Worm (Caenorhabditis elegans) whole organism, young adult: ENCODE data around the gene zip-10.

Source experiments
- B0035.1 ChIP-seq: sonication (generic microtip); optimal IDR thresholded peaks from 2 replicates; lab custom pipeline; 2016; ENCODE audit warnings: missing genetic modification characterization, mild to moderate bottlenecking, missing compliant biosample characterization, missing genotype, missing genetic modification reagents
- B0336.3 ChIP-seq: fragments of 200-800 bp; sonication (Bioruptor generic); IDR thresholded peaks from 2 replicates; pipeline ENCODE4 v1.3.6; 2022; ENCODE audit warnings: missing genetic modification characterization, missing compliant biosample characterization
- C06A6.2 ChIP-seq: fragments of 200-800 bp; sonication (Bioruptor generic); conservative IDR thresholded peaks from 2 replicates; pipeline ENCODE4 v1.3.6; 2022; ENCODE audit warnings: missing genetic modification characterization, missing compliant biosample characterization
- D2030.7 ChIP-seq: fragments of 200-800 bp; sonication (Bioruptor generic); IDR thresholded peaks from 2 replicates; pipeline ENCODE4 v1.3.6; 2022; ENCODE audit warnings: missing genetic modification reagents, missing genetic modification characterization, missing compliant biosample characterization
- F57A8.1 ChIP-seq: fragments of 200-800 bp; sonication (Bioruptor generic); optimal IDR thresholded peaks from 2 replicates; lab custom pipeline; 2018; ENCODE audit warnings: mild to moderate bottlenecking, missing genetic modification characterization, moderate library complexity, missing compliant biosample characterization
- K11D2.4 ChIP-seq: fragments of 200-800 bp; sonication (Bioruptor generic); IDR thresholded peaks from 2 replicates; pipeline ENCODE4 v1.3.6; 2022; ENCODE audit warnings: missing genetic modification reagents, missing genetic modification characterization, missing compliant biosample characterization
- T07F8.4 ChIP-seq: sonication (generic microtip); optimal IDR thresholded peaks from 2 replicates; lab custom pipeline; 2016; ENCODE audit warnings: mild to moderate bottlenecking, missing genetic modification characterization, moderate library complexity, missing compliant biosample characterization
- T26A5.8 ChIP-seq: sonication (generic microtip); optimal IDR thresholded peaks from 2 replicates; lab custom pipeline; 2016; ENCODE audit warnings: missing genetic modification characterization, missing compliant biosample characterization
- Y53F4B.3 ChIP-seq: fragments of 200-800 bp; sonication (Bioruptor generic); IDR thresholded peaks from 2 replicates; pipeline ENCODE4 v1.3.6; 2022; ENCODE audit warnings: missing genetic modification reagents, missing genetic modification characterization, missing compliant biosample characterization
- Y95B8A.8 ChIP-seq: fragments of 200-800 bp; sonication (Bioruptor generic); IDR thresholded peaks from 2 replicates; pipeline ENCODE4 v1.3.6; 2022; ENCODE audit warnings: missing genetic modification reagents, missing genetic modification characterization, missing compliant biosample characterization
- akir-1 ChIP-seq: fragments of 200-800 bp; sonication (Bioruptor generic); optimal IDR thresholded peaks from 2 replicates; lab custom pipeline; 2018; ENCODE audit warnings: mild to moderate bottlenecking, missing genetic modification characterization, moderate library complexity, missing compliant biosample characterization
- ama-1 ChIP-seq, 3 experiments: fragments of 150-350 bp in 1 of 3; sonication (generic microtip) in 2 of 3; optimal IDR thresholded peaks; 2 replicates each; lab custom pipeline; 2014 to 2018; ENCODE audit warnings: missing biosample characterization in 2 of 3, missing genetic modification characterization in 2 of 3, missing genetic modification reagents in 2 of 3
- aptf-2 ChIP-seq: fragments of 200-800 bp; sonication (Bioruptor generic); conservative IDR thresholded peaks from 2 replicates; pipeline ENCODE4 v1.3.6; 2022; ENCODE audit warnings: missing genetic modification reagents, missing genetic modification characterization, missing compliant biosample characterization
- atf-7 ChIP-seq: sonication (generic microtip); optimal IDR thresholded peaks from 2 replicates; lab custom pipeline; 2017; ENCODE audit warnings: mild to moderate bottlenecking, missing genetic modification characterization, missing compliant biosample characterization
- attf-3 ChIP-seq: fragments of 200-800 bp; sonication (Bioruptor generic); conservative IDR thresholded peaks from 2 replicates; pipeline ENCODE4 v1.3.6; 2022; ENCODE audit warnings: missing genetic modification reagents, missing genetic modification characterization, missing compliant biosample characterization
- attf-5 ChIP-seq: fragments of 200-800 bp; sonication (Bioruptor generic); optimal IDR thresholded peaks from 2 replicates; lab custom pipeline; 2018; ENCODE audit warnings: mild to moderate bottlenecking, missing genetic modification characterization, missing compliant biosample characterization
- bed-1 ChIP-seq: fragments of 200-800 bp; sonication (Bioruptor generic); IDR thresholded peaks from 2 replicates; pipeline ENCODE4 v1.3.6; 2022; ENCODE audit warnings: missing genetic modification reagents, missing genetic modification characterization, missing compliant biosample characterization
- cebp-1 ChIP-seq, 2 experiments: fragments of 200-800 bp in 1 of 2; sonication (Bioruptor generic) in 1 of 2; sonication (generic microtip) in 1 of 2; IDR thresholded peaks in 1 of 2; optimal IDR thresholded peaks in 1 of 2; 2 replicates each; pipeline versions ENCODE4 v1.3.6 to Lab custom; 2017 to 2022; ENCODE audit warnings: missing compliant biosample characterization in 2 of 2, missing genetic modification characterization in 2 of 2, mild to moderate bottlenecking in 1 of 2, missing genetic modification reagents in 1 of 2, moderate library complexity in 1 of 2
- ceh-100 ChIP-seq: fragments of 200-800 bp; sonication (Bioruptor generic); IDR thresholded peaks from 2 replicates; pipeline ENCODE4 v1.3.6; 2022; ENCODE audit warnings: missing genetic modification reagents, missing genetic modification characterization, missing compliant biosample characterization
- ceh-79 ChIP-seq: sonication (generic microtip); optimal IDR thresholded peaks from 2 replicates; lab custom pipeline; 2017; ENCODE audit warnings: mild to moderate bottlenecking, missing genetic modification characterization, missing compliant biosample characterization
- dox-1 ChIP-seq: fragments of 200-800 bp; sonication (Bioruptor generic); IDR thresholded peaks from 2 replicates; pipeline ENCODE4 v1.3.6; 2022; ENCODE audit warnings: missing genetic modification reagents, missing genetic modification characterization, missing compliant biosample characterization
- egl-18 ChIP-seq: fragments of 200-800 bp; sonication (Bioruptor generic); IDR thresholded peaks from 2 replicates; pipeline ENCODE4 v1.3.6; 2022; ENCODE audit warnings: missing genetic modification reagents, missing genetic modification characterization, missing compliant biosample characterization
- egl-44 ChIP-seq: fragments of 200-800 bp; sonication (Bioruptor generic); IDR thresholded peaks from 2 replicates; pipeline ENCODE4 v1.3.6; 2022; ENCODE audit warnings: missing genetic modification reagents, missing genetic modification characterization, missing compliant biosample characterization
- let-607 ChIP-seq, 2 experiments: fragments of 200-800 bp in 1 of 2; sonication (Bioruptor generic) in 1 of 2; sonication (generic microtip) in 1 of 2; optimal IDR thresholded peaks; 2 replicates each; lab custom pipeline; 2016 to 2018; ENCODE audit warnings: mild to moderate bottlenecking in 2 of 2, missing compliant biosample characterization in 2 of 2, missing genetic modification characterization in 2 of 2, moderate library complexity in 2 of 2, missing genotype in 1 of 2
- lin-26 ChIP-seq: fragments of 200-800 bp; sonication (Bioruptor generic); IDR thresholded peaks from 2 replicates; pipeline ENCODE4 v1.3.6; 2022; ENCODE audit warnings: missing genetic modification reagents, missing genetic modification characterization, missing compliant biosample characterization
- lin-40 ChIP-seq: sonication (generic microtip); optimal IDR thresholded peaks from 2 replicates; lab custom pipeline; 2016; ENCODE audit warnings: missing genetic modification characterization, mild to moderate bottlenecking, missing compliant biosample characterization, missing genotype, missing genetic modification reagents
- lir-1 ChIP-seq: fragments of 200-800 bp; sonication (Bioruptor generic); conservative IDR thresholded peaks from 2 replicates; pipeline ENCODE4 v1.3.6; 2022; ENCODE audit warnings: missing genetic modification reagents, missing genetic modification characterization, missing compliant biosample characterization
- lsl-1 ChIP-seq: fragments of 200-800 bp; sonication (Bioruptor generic); optimal IDR thresholded peaks from 2 replicates; lab custom pipeline; 2018; ENCODE audit warnings: mild to moderate bottlenecking, missing genetic modification characterization, moderate library complexity, missing compliant biosample characterization
- lsy-27 ChIP-seq: sonication (generic microtip); optimal IDR thresholded peaks from 2 replicates; lab custom pipeline; 2017; ENCODE audit warnings: missing genetic modification characterization, mild to moderate bottlenecking, missing compliant biosample characterization, antibody characterized with exemption, missing genotype, borderline replicate concordance; ENCODE audit not compliant: insufficient read depth
- madf-10 ChIP-seq: sonication (generic microtip); optimal IDR thresholded peaks from 2 replicates; lab custom pipeline; 2016; ENCODE audit warnings: mild to moderate bottlenecking, missing genetic modification characterization, missing compliant biosample characterization
- madf-8 ChIP-seq: fragments of 200-800 bp; sonication (Bioruptor generic); conservative IDR thresholded peaks from 2 replicates; pipeline ENCODE4 v1.3.6; 2022; ENCODE audit warnings: missing genetic modification reagents, missing genetic modification characterization, missing compliant biosample characterization
- nfya-1 ChIP-seq: sonication (generic microtip); optimal IDR thresholded peaks from 2 replicates; lab custom pipeline; 2017; ENCODE audit warnings: antibody characterized with exemption, missing compliant biosample characterization, missing genetic modification characterization, borderline replicate concordance; ENCODE audit not compliant: insufficient read depth
- nfyb-1 ChIP-seq: fragments of 200-800 bp; sonication (Bioruptor generic); IDR thresholded peaks from 2 replicates; pipeline ENCODE4 v1.3.6; 2022; ENCODE audit warnings: missing genetic modification reagents, missing genetic modification characterization, missing compliant biosample characterization
- nhr-27 ChIP-seq: fragments of 200-800 bp; sonication (Bioruptor generic); optimal IDR thresholded peaks from 2 replicates; lab custom pipeline; 2018; ENCODE audit warnings: mild to moderate bottlenecking, missing genetic modification characterization, moderate library complexity, missing compliant biosample characterization
- nhr-80 ChIP-seq: sonication (generic microtip); optimal IDR thresholded peaks from 2 replicates; lab custom pipeline; 2016; ENCODE audit warnings: missing genetic modification characterization, missing compliant biosample characterization
- nhr-90 ChIP-seq: sonication (generic microtip); optimal IDR thresholded peaks from 2 replicates; lab custom pipeline; 2016; ENCODE audit warnings: missing genotype, mild to moderate bottlenecking, missing genetic modification characterization, missing compliant biosample characterization
- sea-2 ChIP-seq: fragments of 200-800 bp; sonication (Bioruptor generic); IDR thresholded peaks from 2 replicates; pipeline ENCODE4 v1.3.6; 2022; ENCODE audit warnings: missing genetic modification characterization, missing compliant biosample characterization
- snpc-1.3 ChIP-seq: sonication (generic microtip); optimal IDR thresholded peaks from 2 replicates; lab custom pipeline; 2017; ENCODE audit warnings: missing genetic modification characterization, mild to moderate bottlenecking, missing compliant biosample characterization, antibody characterized with exemption, moderate library complexity, missing genotype, missing genetic modification reagents; ENCODE audit not compliant: insufficient read depth
- sptf-2 ChIP-seq: fragments of 200-800 bp; sonication (Bioruptor generic); optimal IDR thresholded peaks from 2 replicates; lab custom pipeline; 2018; ENCODE audit warnings: mild to moderate bottlenecking, missing genetic modification characterization, missing compliant biosample characterization
- tbx-9 ChIP-seq: sonication (generic microtip); optimal IDR thresholded peaks from 2 replicates; lab custom pipeline; 2016; ENCODE audit warnings: borderline replicate concordance, missing genetic modification characterization, inconsistent platforms, missing compliant biosample characterization
- zfh-2 ChIP-seq: fragments of 200-800 bp; sonication (Bioruptor generic); conservative IDR thresholded peaks from 2 replicates; pipeline ENCODE4 v1.3.6; 2022; ENCODE audit warnings: missing genetic modification reagents, missing genetic modification characterization, missing compliant biosample characterization
- zim-3 ChIP-seq: sonication (generic microtip); optimal IDR thresholded peaks from 2 replicates; lab custom pipeline; 2017; ENCODE audit warnings: mild to moderate bottlenecking, missing genetic modification characterization, moderate library complexity, missing compliant biosample characterization
- ztf-28 ChIP-seq: fragments of 200-800 bp; sonication (Bioruptor generic); IDR thresholded peaks from 2 replicates; pipeline ENCODE4 v1.3.6; 2022; ENCODE audit warnings: missing genetic modification reagents, missing genetic modification characterization, missing compliant biosample characterization
- ztf-6 ChIP-seq: fragments of 200-800 bp; sonication (Bioruptor generic); IDR thresholded peaks from 2 replicates; pipeline ENCODE4 v1.3.6; 2022; ENCODE audit warnings: missing genetic modification reagents, missing genetic modification characterization, missing compliant biosample characterization

Gene zip-10

DNA sequence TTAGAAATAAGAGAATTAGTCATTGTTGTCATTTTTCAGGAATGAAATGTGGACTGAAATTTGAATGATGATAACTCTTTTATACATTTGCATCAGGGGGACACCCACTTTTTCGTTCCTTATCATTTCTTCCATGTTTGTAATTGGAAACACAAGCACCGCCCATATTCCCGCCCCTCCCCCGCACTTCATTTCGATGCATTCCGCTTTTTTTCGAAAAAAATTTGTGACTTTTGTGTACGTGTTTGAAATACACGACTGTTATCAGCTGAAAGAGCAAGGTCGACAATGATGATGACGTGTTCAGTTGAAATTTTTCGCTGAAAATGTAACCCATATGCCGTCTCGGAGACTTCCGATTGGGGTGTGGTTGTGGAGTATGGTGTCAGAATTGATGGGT is at the start of gene zip-10:
Gene zip-10 (minus strand): TSS at position 43 of the 400 bp plus-strand sequence.
- no peak for TF ChIP-seq lsl-1 (GFP tag; lab: Kevin White, UChicago)
- TF ChIP-seq K11D2.4: no peak
- no peak for TF ChIP-seq madf-8
- TF ChIP-seq ztf-28 (GFP tag; lab: Robert Waterston, UW): no peak
- TF ChIP-seq egl-18 (GFP tag; lab: Robert Waterston, UW): no peak
- peak; percentile 77 for TF ChIP-seq atf-7 (tag; lab: Kevin White, UChicago)
- TF ChIP-seq ceh-79 (tag; lab: Kevin White, UChicago): no peak
- TF ChIP-seq nhr-80 (tag; lab: Kevin White, UChicago): peak; percentile 96
- no peak for TF ChIP-seq lin-26 (GFP tag; lab: Robert Waterston, UW)
- no peak for TF ChIP-seq madf-10 (tag; lab: Kevin White, UChicago)
- no peak for TF ChIP-seq aptf-2
- TF ChIP-seq lir-1: no peak
- TF ChIP-seq sptf-2 (GFP tag; lab: Kevin White, UChicago): no peak
- TF ChIP-seq snpc-1.3 (tag; lab: Kevin White, UChicago): no peak
- no peak for TF ChIP-seq zim-3 (tag; lab: Kevin White, UChicago)
- TF ChIP-seq ama-1 (optimal IDR thresholded peaks at IDR 0.05; lab: Kevin White, UChicago): no peak
- TF ChIP-seq ama-1 (GFP tag; optimal IDR thresholded peaks at IDR 0.05; lab: Kevin White, UChicago): no peak
- TF ChIP-seq let-607 (tag; optimal IDR thresholded peaks at IDR 0.05; lab: Kevin White, UChicago): peak; percentile 39 to 59
- no peak for TF ChIP-seq F57A8.1 (GFP tag; lab: Kevin White, UChicago)

DNA sequence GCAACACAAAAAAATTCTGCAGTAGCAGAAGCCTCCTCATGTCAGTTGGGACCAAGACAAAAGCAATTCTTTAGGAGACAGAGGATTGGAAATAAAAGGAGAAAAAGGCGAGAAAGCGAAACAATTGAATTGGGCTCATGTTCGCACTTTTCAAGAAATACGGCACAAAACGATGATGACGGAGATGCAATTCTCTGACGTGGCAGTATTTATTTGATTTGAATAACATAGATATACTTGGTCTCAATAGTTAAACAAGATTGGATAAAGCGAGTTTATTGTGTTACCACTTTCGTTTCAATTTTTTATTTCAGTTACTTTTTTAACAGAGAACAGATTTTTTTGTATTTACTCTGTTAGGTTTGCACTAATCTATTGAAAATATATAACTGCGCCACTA is 46.9 kb upstream of the zip-10 start:
- TF ChIP-seq egl-44 (GFP tag; lab: Robert Waterston, UW) (no peak), nhr-90 (tag; lab: Kevin White, UChicago) (no peak), nhr-27 (tag; lab: Kevin White, UChicago) (no peak), D2030.7 (GFP tag; lab: Robert Waterston, UW) (no peak), nfya-1 (tag; lab: Kevin White, UChicago) (no peak), lin-40 (tag; lab: Kevin White, UChicago) (no peak), nfyb-1 (GFP tag; lab: Robert Waterston, UW) (no peak), snpc-1.3 (tag; lab: Kevin White, UChicago) (no peak), lsy-27 (tag; lab: Kevin White, UChicago) (no peak), C06A6.2 (GFP tag; lab: Robert Waterston, UW) (no peak), attf-5 (GFP tag; lab: Kevin White, UChicago) (no peak), lsl-1 (GFP tag; lab: Kevin White, UChicago) (no peak), B0035.1 (no peak), Y53F4B.3 (GFP tag; lab: Robert Waterston, UW) (no peak), aptf-2 (no peak), T26A5.8 (tag; lab: Kevin White, UChicago) (no peak), let-607 (tag; optimal IDR thresholded peaks at IDR 0.05; lab: Kevin White, UChicago) (no peak), zfh-2 (GFP tag; lab: Robert Waterston, UW) (no peak), T07F8.4 (no peak)

DNA sequence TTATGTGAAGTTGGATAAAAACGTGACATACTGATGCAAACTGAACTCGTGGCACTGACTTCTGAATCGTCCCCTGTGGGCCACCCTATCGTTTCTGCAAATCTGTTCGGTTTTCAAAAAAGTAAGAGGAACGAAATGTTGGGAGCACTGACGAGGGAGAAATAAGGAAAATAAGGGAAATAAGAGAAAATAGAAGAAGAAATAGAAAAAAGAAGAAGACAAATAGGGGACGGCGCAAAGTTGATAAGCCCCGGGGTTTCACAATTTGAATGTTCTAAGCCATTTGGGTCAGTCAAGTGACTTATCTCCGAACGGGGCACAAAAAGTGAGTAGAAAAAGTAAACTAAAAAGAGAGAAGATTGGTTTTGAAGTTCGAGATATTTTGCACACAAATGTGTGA is 45.0 kb upstream of the zip-10 start, which contains the start of gene W05E10.5:
Gene W05E10.5 (minus strand): TSS at position 101 of the 400 bp plus-strand sequence.
- no peak for TF ChIP-seq akir-1 (GFP tag; lab: Kevin White, UChicago)
- TF ChIP-seq ztf-28 (GFP tag; lab: Robert Waterston, UW): no peak
- TF ChIP-seq ama-1 (optimal IDR thresholded peaks at IDR 0.05; lab: Kevin White, UChicago): no peak
- no peak for TF ChIP-seq ama-1 (GFP tag; optimal IDR thresholded peaks at IDR 0.05; lab: Kevin White, UChicago)
- TF ChIP-seq bed-1 (GFP tag; lab: Robert Waterston, UW): no peak
- no peak for TF ChIP-seq ceh-100 (GFP tag; lab: Robert Waterston, UW)
- TF ChIP-seq sea-2: no peak
- no peak for TF ChIP-seq ztf-6 (GFP tag; lab: Robert Waterston, UW)
- no peak for TF ChIP-seq egl-18 (GFP tag; lab: Robert Waterston, UW)
- TF ChIP-seq Y95B8A.8 (GFP tag; lab: Robert Waterston, UW): no peak
- no peak for TF ChIP-seq cebp-1 (GFP tag; IDR thresholded peaks at IDR 0.05; lab: Robert Waterston, UW)
- no peak for TF ChIP-seq cebp-1 (tag; optimal IDR thresholded peaks at IDR 0.05; lab: Kevin White, UChicago)
- no peak for TF ChIP-seq attf-3 (GFP tag; lab: Robert Waterston, UW)
- TF ChIP-seq B0336.3 (GFP tag; lab: Robert Waterston, UW): no peak
- TF ChIP-seq dox-1 (GFP tag; lab: Robert Waterston, UW): no peak
- TF ChIP-seq tbx-9 (tag; lab: Kevin White, UChicago): no peak
- no peak for TF ChIP-seq lin-26 (GFP tag; lab: Robert Waterston, UW)
- no peak for TF ChIP-seq zfh-2 (GFP tag; lab: Robert Waterston, UW)
- TF ChIP-seq, all 124 proteins: peak for 0
